Worm (Caenorhabditis elegans) whole organism, early embryonic: ENCODE data around the gene gly-3.

Experiments
- B0310.2 ChIP-seq: sonication (generic microtip); optimal IDR thresholded peaks from 2 replicates; lab custom pipeline; 2016; ENCODE audit warnings: mild to moderate bottlenecking, missing genetic modification characterization, missing compliant biosample characterization
- F13C5.2 ChIP-seq: sonication (generic microtip); optimal IDR thresholded peaks from 2 replicates; lab custom pipeline; 2017; ENCODE audit warnings: mild to moderate bottlenecking, missing genetic modification characterization, inconsistent platforms, missing compliant biosample characterization
- aly-1 ChIP-seq: sonication (generic microtip); optimal IDR thresholded peaks from 2 replicates; lab custom pipeline; 2016; ENCODE audit warnings: missing genetic modification characterization, missing compliant biosample characterization
- ama-1 ChIP-seq: fragments of 150-350 bp; optimal IDR thresholded peaks from 2 replicates; lab custom pipeline; 2014
- ceh-13 ChIP-seq: fragments of 200-800 bp; sonication (Bioruptor generic); optimal IDR thresholded peaks from 2 replicates; lab custom pipeline; 2018; ENCODE audit warnings: mild to moderate bottlenecking, missing genetic modification characterization, missing compliant biosample characterization
- ceh-36 ChIP-seq: sonication (generic microtip); optimal IDR thresholded peaks from 2 replicates; lab custom pipeline; 2016; ENCODE audit warnings: missing genetic modification characterization, inconsistent platforms, missing compliant biosample characterization
- ets-7 ChIP-seq: sonication (generic microtip); optimal IDR thresholded peaks from 2 replicates; lab custom pipeline; 2016; ENCODE audit warnings: missing genotype, missing genetic modification characterization, missing compliant biosample characterization
- flt-1 ChIP-seq: fragments of 200-800 bp; sonication (Bioruptor generic); IDR thresholded peaks from 2 replicates; pipeline ENCODE4 v1.3.6; 2022; ENCODE audit warnings: missing genetic modification characterization, missing compliant biosample characterization
- hmbx-1 ChIP-seq: sonication (generic microtip); optimal IDR thresholded peaks from 2 replicates; lab custom pipeline; 2016; ENCODE audit warnings: mild to moderate bottlenecking, missing genetic modification characterization, missing compliant biosample characterization
- hmg-4 ChIP-seq: fragments of 200-800 bp; sonication (Bioruptor generic); optimal IDR thresholded peaks from 2 replicates; lab custom pipeline; 2018; ENCODE audit warnings: mild to moderate bottlenecking, missing genetic modification characterization, missing compliant biosample characterization
- hnd-1 ChIP-seq: sonication (generic microtip); optimal IDR thresholded peaks from 2 replicates; lab custom pipeline; 2016; ENCODE audit warnings: missing genetic modification characterization, missing compliant biosample characterization
- pes-1 ChIP-seq: fragments of 200-800 bp; sonication (Bioruptor generic); IDR thresholded peaks from 2 replicates; pipeline ENCODE4 v1.3.6; 2022; ENCODE audit warnings: missing genetic modification reagents, missing genetic modification characterization, missing compliant biosample characterization
- scrt-1 ChIP-seq: fragments of 200-800 bp; sonication (Bioruptor generic); IDR thresholded peaks from 2 replicates; pipeline ENCODE4 v1.3.6; 2022; ENCODE audit warnings: missing genetic modification characterization, missing compliant biosample characterization
- sea-1 ChIP-seq: fragments of 200-800 bp; sonication (Bioruptor generic); conservative IDR thresholded peaks from 2 replicates; pipeline ENCODE4 v1.3.6; 2022; ENCODE audit warnings: missing genetic modification characterization, missing compliant biosample characterization
- tbx-11 ChIP-seq: fragments of 200-800 bp; sonication (Bioruptor generic); IDR thresholded peaks from 2 replicates; pipeline ENCODE4 v1.3.6; 2022; ENCODE audit warnings: missing genetic modification characterization, missing compliant biosample characterization
- tbx-37 ChIP-seq: fragments of 200-800 bp; sonication (Bioruptor generic); conservative IDR thresholded peaks from 2 replicates; pipeline ENCODE4 v1.3.6; 2022; ENCODE audit warnings: missing genetic modification reagents, missing genetic modification characterization, missing compliant biosample characterization
- tra-4 ChIP-seq: sonication (generic microtip); optimal IDR thresholded peaks from 2 replicates; lab custom pipeline; 2017; ENCODE audit warnings: missing genetic modification characterization, missing compliant biosample characterization

Gene gly-3

DNA sequence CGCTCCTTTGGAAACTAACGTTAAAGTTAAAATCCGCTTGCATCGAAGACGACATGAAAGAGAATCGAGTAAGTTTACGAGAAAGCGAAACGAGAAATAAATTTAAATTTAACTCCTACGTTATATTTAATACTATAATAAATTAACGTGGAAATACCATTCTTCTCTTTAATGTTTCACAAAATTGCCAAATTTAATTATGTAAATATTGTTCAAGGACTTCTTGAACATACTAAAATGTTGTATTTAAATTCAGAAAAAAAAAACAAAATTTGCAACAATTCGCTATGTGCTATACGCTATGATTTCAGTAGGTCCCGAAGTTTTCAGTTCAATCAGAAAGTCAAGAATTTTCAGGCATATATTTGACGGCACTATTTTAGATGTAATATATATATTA lies 20.6 kb downstream of the gly-3 start, which contains the start of gene ZK688.10:
Gene ZK688.10, minus strand, starts transcription at position 101 of the 400 bp plus-strand sequence.
- TF ChIP-seq ceh-13: no peak
- TF ChIP-seq hmbx-1 (tag; lab: Kevin White, UChicago): no peak
- TF ChIP-seq hnd-1 (tag; lab: Kevin White, UChicago): no peak
- TF ChIP-seq ceh-36 (tag; lab: Kevin White, UChicago): no peak
- no peak for TF ChIP-seq tra-4 (tag; lab: Kevin White, UChicago)
- no peak for TF ChIP-seq pes-1 (GFP tag; lab: Robert Waterston, UW)
- no peak for TF ChIP-seq aly-1
- TF ChIP-seq tbx-37 (GFP tag; lab: Robert Waterston, UW): no peak
- no peak for TF ChIP-seq sea-1 (GFP tag; lab: Robert Waterston, UW)
- no peak for TF ChIP-seq ets-7
- TF ChIP-seq B0310.2: no peak
- no peak for TF ChIP-seq tbx-11
- no peak for TF ChIP-seq F13C5.2 (tag; lab: Kevin White, UChicago)
- TF ChIP-seq flt-1 (GFP tag; lab: Robert Waterston, UW): no peak
- no peak for TF ChIP-seq hmg-4 (GFP tag; lab: Kevin White, UChicago)
- no peak for TF ChIP-seq ama-1 (lab: Kevin White, UChicago)

DNA sequence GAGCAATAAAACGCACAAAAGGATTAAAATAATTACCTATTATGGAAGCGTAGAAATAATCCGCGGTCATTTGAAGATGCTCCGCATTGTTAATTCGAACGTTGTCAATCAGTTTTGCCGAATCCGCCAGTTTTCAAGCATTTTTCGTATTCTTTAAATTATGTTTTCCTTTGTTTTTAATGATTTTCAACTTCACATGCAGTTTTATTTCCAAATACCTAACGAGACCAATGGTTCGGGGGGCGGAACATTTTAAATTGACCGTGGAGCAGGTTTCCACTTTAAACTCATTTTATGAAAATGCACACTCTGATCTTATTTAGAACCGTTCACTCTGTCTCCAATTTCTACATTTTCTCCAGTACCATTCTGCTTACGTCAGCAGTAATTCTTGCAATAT lies 22.8 kb downstream of the gly-3 start, which contains the start of gene ZK688.4:
Gene ZK688.4, plus strand, starts transcription at position 301 of the 400 bp plus-strand sequence.
- no peak for TF ChIP-seq pes-1 (GFP tag; lab: Robert Waterston, UW)
- no peak for TF ChIP-seq hmbx-1 (tag; lab: Kevin White, UChicago)

DNA sequence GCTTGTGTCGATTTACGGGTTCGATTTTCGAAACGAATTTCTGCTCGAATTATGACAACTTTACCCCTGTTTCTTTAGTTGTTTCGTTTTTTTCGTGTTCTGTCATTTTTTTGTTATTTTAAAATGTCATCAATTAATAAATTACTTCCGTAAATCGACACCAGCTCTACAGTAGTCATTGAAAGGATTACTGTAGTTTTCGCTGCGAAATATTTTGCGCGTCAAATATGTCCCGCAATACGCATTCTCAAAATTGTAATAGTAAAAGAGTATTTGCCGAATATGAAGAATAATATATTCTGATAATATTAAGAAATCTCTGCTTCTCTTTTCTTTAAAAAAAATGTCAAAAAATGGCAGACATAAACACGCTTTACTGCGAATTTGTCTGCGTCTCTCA lies 24.3 kb downstream of the gly-3 start:
- TF ChIP-seq hmbx-1 (tag; lab: Kevin White, UChicago) (no peak), ceh-13 (no peak), ceh-36 (tag; lab: Kevin White, UChicago) (no peak), F13C5.2 (tag; lab: Kevin White, UChicago) (no peak), pes-1 (GFP tag; lab: Robert Waterston, UW) (no peak), tra-4 (tag; lab: Kevin White, UChicago) (no peak), ets-7 (no peak)

DNA sequence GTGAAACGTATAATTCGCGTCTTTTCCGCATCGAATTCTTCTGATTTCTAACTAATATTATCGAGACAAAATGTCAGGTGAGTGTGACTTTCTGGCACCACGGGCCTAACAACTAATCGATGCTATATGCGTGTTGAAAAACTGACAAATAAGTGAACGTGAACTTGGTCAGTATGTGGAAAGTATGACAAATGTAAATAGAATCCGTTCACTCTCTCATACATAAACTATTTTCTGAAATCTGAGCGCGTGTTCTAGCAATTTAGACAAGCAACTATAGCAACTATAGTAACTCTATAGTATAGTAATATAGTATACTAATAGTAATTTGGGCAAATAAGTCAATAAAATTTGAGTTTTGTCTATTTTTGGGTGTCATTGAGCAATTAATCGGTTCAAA lies 25.2 kb downstream of the gly-3 start:
- no peak for TF ChIP-seq tbx-37 (GFP tag; lab: Robert Waterston, UW)
- TF ChIP-seq ceh-36 (tag; lab: Kevin White, UChicago): no peak
- TF ChIP-seq hnd-1 (tag; lab: Kevin White, UChicago): no peak
- TF ChIP-seq hmg-4 (GFP tag; lab: Kevin White, UChicago): no peak

DNA sequence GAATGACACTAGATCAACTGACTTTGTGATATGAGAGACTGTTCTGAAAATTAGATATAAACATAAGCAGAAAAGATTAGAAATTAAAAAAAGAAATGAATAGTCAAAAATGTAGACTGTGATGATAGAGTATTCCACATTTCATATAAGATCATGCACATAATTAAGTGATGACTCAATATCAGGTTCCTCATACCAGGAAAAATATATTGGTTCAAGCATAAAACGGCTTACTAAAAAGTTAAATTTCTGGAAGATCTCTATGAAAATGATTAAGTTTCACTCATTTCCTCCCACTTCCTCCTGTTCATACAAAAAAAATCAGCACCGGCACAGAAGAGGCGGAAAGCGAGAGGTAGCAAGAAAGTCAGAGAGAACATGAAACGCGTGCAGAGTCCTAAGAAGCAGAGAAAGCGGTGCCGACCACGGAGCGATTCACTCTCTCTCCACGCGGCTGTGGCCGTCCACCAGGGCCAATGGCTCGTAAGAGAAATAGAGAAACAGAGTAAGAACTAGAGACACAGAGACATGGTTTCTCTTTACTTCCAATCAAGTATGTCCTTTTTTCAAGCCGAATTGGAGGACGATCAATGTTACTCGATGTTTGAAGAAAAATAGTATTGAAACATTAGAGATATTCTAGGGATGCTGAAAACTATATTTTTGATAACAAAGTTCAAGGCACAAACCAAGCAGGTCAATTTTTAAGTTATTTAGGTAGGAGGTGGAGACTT lies 25.8 kb downstream of the gly-3 start, which contains the start of the genes ZK688.5 and fahd-1:
Gene ZK688.5, minus strand, starts transcription at position 51 of the 734 bp plus-strand sequence.
Gene fahd-1, plus strand, starts transcription at position 684 of the 734 bp plus-strand sequence.
- TF ChIP-seq tra-4 (tag; lab: Kevin White, UChicago): no peak
- TF ChIP-seq F13C5.2 (tag; lab: Kevin White, UChicago): peak; percentile 10
- TF ChIP-seq sea-1 (GFP tag; lab: Robert Waterston, UW): peak; percentile 58; the same call in 1 of the 2 replicates

DNA sequence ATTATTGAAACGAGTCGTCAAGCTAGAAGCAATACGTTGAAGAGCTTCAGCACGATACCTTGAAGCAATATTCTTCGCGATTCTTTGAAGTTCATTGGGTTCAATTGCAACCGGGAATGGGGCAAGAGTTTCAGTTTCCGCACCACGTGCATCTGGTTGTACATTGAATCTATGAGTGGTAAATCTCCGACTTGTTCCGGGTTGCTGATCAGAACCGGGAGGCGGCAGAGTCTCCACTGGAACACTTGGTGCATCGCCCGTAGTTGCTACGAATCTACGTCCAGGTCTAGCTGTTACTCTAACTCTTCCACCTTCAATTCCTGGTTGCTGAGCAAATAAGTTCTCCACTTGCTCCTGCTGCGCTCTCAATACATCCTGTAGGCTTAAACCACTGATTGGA lies 28.5 kb downstream of the gly-3 start:
- no peak for TF ChIP-seq flt-1 (GFP tag; lab: Robert Waterston, UW)
- TF ChIP-seq hmg-4 (GFP tag; lab: Kevin White, UChicago): no peak
- no peak for TF ChIP-seq aly-1
- TF ChIP-seq ama-1 (lab: Kevin White, UChicago): no peak
- TF ChIP-seq hmbx-1 (tag; lab: Kevin White, UChicago): no peak
- no peak for TF ChIP-seq tbx-11
- TF ChIP-seq F13C5.2 (tag; lab: Kevin White, UChicago): no peak
- TF ChIP-seq sea-1 (GFP tag; lab: Robert Waterston, UW): no peak
- no peak for TF ChIP-seq B0310.2
- no peak for TF ChIP-seq tbx-37 (GFP tag; lab: Robert Waterston, UW)
- TF ChIP-seq ets-7: no peak
- no peak for TF ChIP-seq hnd-1 (tag; lab: Kevin White, UChicago)

DNA sequence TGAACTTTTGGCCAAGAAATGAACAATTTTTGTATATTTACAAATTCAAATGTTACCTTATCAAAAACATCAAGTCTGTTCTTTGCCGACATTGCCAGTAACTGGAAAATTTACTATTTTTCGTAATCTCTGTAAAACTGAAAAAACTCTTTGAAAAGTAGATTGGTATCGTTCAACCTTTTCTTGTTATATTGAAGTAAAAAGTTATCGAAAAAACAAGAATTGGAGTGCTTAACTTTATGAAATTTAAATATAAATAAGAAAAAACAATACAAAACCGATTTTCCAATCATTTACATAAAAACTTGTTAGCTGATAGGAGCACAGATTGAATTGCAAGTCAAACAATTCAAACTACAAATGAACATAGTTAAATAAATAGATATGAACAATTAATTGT lies 32.7 kb downstream of the gly-3 start, which contains the start of gene ZK688.11:
Gene ZK688.11, minus strand, starts transcription at position 101 of the 400 bp plus-strand sequence.
- TF ChIP-seq flt-1 (GFP tag; lab: Robert Waterston, UW) (no peak), tbx-37 (GFP tag; lab: Robert Waterston, UW) (no peak), F13C5.2 (tag; lab: Kevin White, UChicago) (no peak), hmbx-1 (tag; lab: Kevin White, UChicago) (no peak), scrt-1 (GFP tag; lab: Robert Waterston, UW) (no peak), ceh-13 (no peak), pes-1 (GFP tag; lab: Robert Waterston, UW) (no peak), aly-1 (no peak), hmg-4 (GFP tag; lab: Kevin White, UChicago) (no peak), hnd-1 (tag; lab: Kevin White, UChicago) (no peak), ets-7 (no peak), B0310.2 (no peak)

DNA sequence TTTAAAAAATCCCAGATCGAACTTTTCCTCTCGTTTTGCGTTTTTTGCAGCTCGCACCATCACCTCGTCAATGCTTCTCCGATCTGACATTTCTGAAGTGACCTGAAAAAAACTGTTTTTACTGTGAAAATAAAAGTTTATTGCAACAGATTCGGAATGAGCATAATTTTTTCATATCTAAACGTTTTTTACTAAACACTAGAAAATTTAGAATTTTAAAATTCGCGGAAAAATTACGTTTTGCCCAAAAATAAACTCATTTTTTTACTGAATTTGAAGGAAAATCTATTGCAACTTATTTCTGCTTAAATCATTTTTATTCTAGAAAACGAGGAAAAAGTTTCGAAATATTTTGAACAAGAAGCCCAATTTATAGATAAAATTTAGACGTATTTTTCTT lies 34.7 kb downstream of the gly-3 start, which contains the start of gene ZK688.9:
Gene ZK688.9, minus strand, starts transcription at position 101 of the 400 bp plus-strand sequence.
- TF ChIP-seq ceh-13: no peak
- TF ChIP-seq scrt-1 (GFP tag; lab: Robert Waterston, UW): no peak
- TF ChIP-seq B0310.2: no peak
- TF ChIP-seq sea-1 (GFP tag; lab: Robert Waterston, UW): no peak
- no peak for TF ChIP-seq pes-1 (GFP tag; lab: Robert Waterston, UW)
- TF ChIP-seq hmbx-1 (tag; lab: Kevin White, UChicago): no peak
- no peak for TF ChIP-seq hmg-4 (GFP tag; lab: Kevin White, UChicago)
- TF ChIP-seq tbx-11: no peak
- TF ChIP-seq tbx-37 (GFP tag; lab: Robert Waterston, UW): no peak
- no peak for TF ChIP-seq F13C5.2 (tag; lab: Kevin White, UChicago)
- no peak for TF ChIP-seq aly-1
- TF ChIP-seq ama-1 (lab: Kevin White, UChicago): no peak
- TF ChIP-seq ceh-36 (tag; lab: Kevin White, UChicago): no peak
- TF ChIP-seq tra-4 (tag; lab: Kevin White, UChicago): no peak
- no peak for TF ChIP-seq ets-7
- TF ChIP-seq flt-1 (GFP tag; lab: Robert Waterston, UW): no peak
- no peak for TF ChIP-seq hnd-1 (tag; lab: Kevin White, UChicago)
